Fruit fly (Drosophila melanogaster): Measurements from ENCODE around the gene CG9451.

The CG9451 gene

DNA sequence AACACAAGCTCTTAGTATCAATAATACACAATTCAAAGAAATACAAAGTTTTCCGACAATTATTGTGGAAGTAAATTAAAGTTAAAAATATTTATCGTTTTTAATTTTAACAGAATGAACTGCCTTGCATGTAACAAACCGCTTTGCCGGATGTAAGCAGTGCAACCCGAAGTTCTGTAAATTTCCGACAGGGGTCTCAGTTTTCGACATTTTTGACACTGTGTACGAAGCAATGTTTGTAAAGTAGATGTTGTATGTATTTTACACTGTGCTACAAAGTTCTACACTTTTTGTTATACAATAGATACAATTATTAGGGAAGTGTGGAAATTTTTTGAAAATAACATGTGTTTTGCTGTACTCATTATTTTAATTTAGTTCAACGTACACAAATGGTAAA is 15.9 kb upstream of the CG9451 start (continued):
- TF ChIP-seq NC2β (GFP tag; optimal IDR thresholded peaks at IDR 0.05): peak; percentile 93
- peak; percentile 31; the same call in 1 of the 2 replicates for TF ChIP-seq CG8765 (GFP tag; IDR thresholded peaks at IDR 0.05)
- TF ChIP-seq CG18476 (GFP tag; optimal IDR thresholded peaks at IDR 0.05): peak; percentile 73
- peak; percentile 79 for TF ChIP-seq CG4404 (GFP tag; IDR thresholded peaks at IDR 0.05)
- TF ChIP-seq gro (GFP tag; optimal IDR thresholded peaks at IDR 0.05): peak; percentile 96
- no peak for TF ChIP-seq pros (GFP tag; optimal IDR thresholded peaks at IDR 0.05)
- peak; percentile 94 for TF ChIP-seq Antp (GFP tag; optimal IDR thresholded peaks at IDR 0.05)
- peak; percentile 100 for TF ChIP-seq Ets97D (GFP tag; optimal IDR thresholded peaks at IDR 0.05)
- TF ChIP-seq dmrt99B (tag; optimal IDR thresholded peaks at IDR 0.05): peak; percentile 60
- TF ChIP-seq jing (GFP tag; optimal IDR thresholded peaks at IDR 0.05): peak; percentile 77
- peak; percentile 89 for TF ChIP-seq fu2 (GFP tag; optimal IDR thresholded peaks at IDR 0.05)
- TF ChIP-seq CG8281 (tag; optimal IDR thresholded peaks at IDR 0.05): peak; percentile 61
- TF ChIP-seq ERR (GFP tag; optimal IDR thresholded peaks at IDR 0.05): peak; percentile 86
- TF ChIP-seq gsb (GFP tag; IDR thresholded peaks at IDR 0.05): peak; percentile 81
- TF ChIP-seq CG11247 (GFP tag; IDR thresholded peaks at IDR 0.05): peak; percentile 96
- peak; percentile 89 for TF ChIP-seq CG17912 (GFP tag; optimal IDR thresholded peaks at IDR 0.05)
- TF ChIP-seq CG30020 (tag; optimal IDR thresholded peaks at IDR 0.05): peak; percentile 4
- peak; percentile 89 for TF ChIP-seq slp2 (GFP tag; optimal IDR thresholded peaks at IDR 0.05)
- peak; percentile 80 for TF ChIP-seq CG9215 (GFP tag; IDR thresholded peaks at IDR 0.05)
- peak; percentile 53; the same call in 1 of the 2 replicates for TF ChIP-seq bbx (GFP tag; IDR thresholded peaks at IDR 0.05; ENCODE audit: partially characterized antibody)
- TF ChIP-seq ewg (GFP tag; optimal IDR thresholded peaks at IDR 0.05): peak; percentile 75
- peak; percentile 87 for TF ChIP-seq onecut (GFP tag; IDR thresholded peaks at IDR 0.05)
- TF ChIP-seq CG9932 (GFP tag; IDR thresholded peaks at IDR 0.05): peak; percentile 92
- peak; percentile 33 for TF ChIP-seq CG4617 (GFP tag; optimal IDR thresholded peaks at IDR 0.05; ENCODE audit: borderline replicate concordance)
- TF ChIP-seq usp (GFP tag; optimal IDR thresholded peaks at IDR 0.05): no peak
- TF ChIP-seq Hr51 (GFP tag; optimal IDR thresholded peaks at IDR 0.05): peak; percentile 69 to 77
- TF ChIP-seq Spps (tag; optimal IDR thresholded peaks at IDR 0.05): peak; percentile 19
- peak; percentile 87 for TF ChIP-seq CG18619 (GFP tag; optimal IDR thresholded peaks at IDR 0.05)
- TF ChIP-seq CG12942 (GFP tag; optimal IDR thresholded peaks at IDR 0.05): peak; percentile 73
- TF ChIP-seq ssp (GFP tag; IDR thresholded peaks at IDR 0.05): peak; percentile 89
- peak; percentile 50 for TF ChIP-seq CG11398 (GFP tag; optimal IDR thresholded peaks at IDR 0.05)
- TF ChIP-seq unpg (GFP tag; optimal IDR thresholded peaks at IDR 0.05): peak; percentile 88
- no peak for TF ChIP-seq Hey (tag; optimal IDR thresholded peaks at IDR 0.05)
- no peak for TF ChIP-seq cad (GFP tag; optimal IDR thresholded peaks at IDR 0.05)
- peak; percentile 27; the same call in 1 of the 2 replicates for TF ChIP-seq Ravus (GFP tag; IDR thresholded peaks at IDR 0.05)
- peak; percentile 94 for TF ChIP-seq CTCF (GFP tag; optimal IDR thresholded peaks at IDR 0.05)
- TF ChIP-seq ftz-f1 (GFP tag; optimal IDR thresholded peaks at IDR 0.05): peak; percentile 43
- peak; percentile 90 for TF ChIP-seq CG1647 (GFP tag; optimal IDR thresholded peaks at IDR 0.05)
- TF ChIP-seq CG10366 (GFP tag; IDR thresholded peaks at IDR 0.05): peak; percentile 91
- peak; percentile 95 for TF ChIP-seq p53 (GFP tag; optimal IDR thresholded peaks at IDR 0.05)
- TF ChIP-seq Chrac-16 (GFP tag; optimal IDR thresholded peaks at IDR 0.05): peak; percentile 71
- peak; percentile 41; the same call in 1 of the 2 replicates for TF ChIP-seq Adf1 (GFP tag; IDR thresholded peaks at IDR 0.05)
- peak; percentile 84 for TF ChIP-seq NK7.1 (GFP tag; optimal IDR thresholded peaks at IDR 0.05)
- TF ChIP-seq CG6175 (GFP tag; IDR thresholded peaks at IDR 0.05): peak; percentile 91
- peak; percentile 6 for TF ChIP-seq yki (optimal IDR thresholded peaks at IDR 0.05)
- TF ChIP-seq H15 (GFP tag; IDR thresholded peaks at IDR 0.05): peak; percentile 97
- TF ChIP-seq CG10147 (GFP tag; optimal IDR thresholded peaks at IDR 0.05): peak; percentile 81
- peak; percentile 91 for TF ChIP-seq CG30431 (GFP tag; optimal IDR thresholded peaks at IDR 0.05)
- TF ChIP-seq tna (GFP tag; IDR thresholded peaks at IDR 0.05; ENCODE audit: partially characterized antibody): no peak
- TF ChIP-seq Dll (GFP tag; IDR thresholded peaks at IDR 0.05; ENCODE audit: partially characterized antibody): no peak
- TF ChIP-seq inv (GFP tag; IDR thresholded peaks at IDR 0.05; ENCODE audit: partially characterized antibody): peak; percentile 16; the same call in 1 of the 2 replicates
- peak; percentile 81 for TF ChIP-seq zfh2 (GFP tag; optimal IDR thresholded peaks at IDR 0.05)
